Worm (Caenorhabditis elegans) whole organism, dauer: ENCODE measurements around the gene bath-23.

Source experiments
- unc-62 ChIP-seq: sonication (generic microtip); optimal IDR thresholded peaks from 2 replicates; lab custom pipeline; 2017; ENCODE audit warnings: missing biosample characterization, missing genetic modification reagents, missing genetic modification characterization

Gene bath-23

DNA sequence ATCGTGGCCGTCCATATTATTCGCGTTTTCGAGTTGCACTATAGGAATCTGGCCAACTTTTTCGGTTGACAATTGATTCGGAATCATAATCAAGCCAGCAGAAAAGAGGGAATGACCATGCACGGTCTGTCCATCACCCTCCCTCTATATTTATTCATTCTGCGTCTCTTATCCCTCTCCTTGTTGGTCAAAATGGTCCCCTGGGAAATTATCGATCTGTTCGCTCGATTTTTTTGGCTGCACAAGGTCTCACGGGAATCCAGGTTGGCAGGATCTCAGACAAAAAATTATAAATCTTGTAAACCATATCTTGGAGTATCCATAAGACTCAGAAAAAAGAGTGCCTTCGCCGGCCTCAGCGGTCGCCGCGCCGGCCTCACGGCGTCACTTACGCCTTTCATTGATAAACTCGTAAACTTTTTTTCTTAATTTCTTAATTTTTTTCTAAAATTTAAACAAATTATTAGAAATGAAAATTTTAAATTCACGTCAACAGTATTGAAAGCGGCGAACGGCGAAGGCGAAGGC, 43.3 kb downstream of the bath-23 start, which contains the start of the genes F18A12.7 and F18A12.2:
Gene F18A12.7 (minus strand): TSS at position 101 of the 528 bp plus-strand sequence.
Gene F18A12.2 (plus strand): TSS at position 478 of the 528 bp plus-strand sequence.
- TF ChIP-seq unc-62 (GFP tag; lab: Kevin White, UChicago): no peak

DNA sequence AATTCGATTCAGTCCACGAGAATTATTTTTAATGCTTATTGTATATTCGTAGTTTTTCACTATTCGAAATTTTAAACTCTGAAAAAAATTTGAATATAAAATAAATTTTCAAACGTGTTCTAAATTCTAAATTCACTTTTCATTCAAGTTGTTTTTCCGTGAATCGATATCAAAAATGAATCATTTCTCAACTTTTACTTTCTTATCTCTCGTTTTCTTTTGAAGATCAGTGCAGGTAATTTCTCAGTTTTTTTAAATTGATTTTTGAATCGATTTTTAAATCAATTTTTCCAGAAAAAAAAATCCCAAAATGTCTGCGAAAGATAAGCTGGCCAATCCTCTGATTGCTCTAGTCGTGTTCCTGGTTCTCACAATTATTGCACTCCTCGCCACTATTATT, 45.4 kb downstream of the bath-23 start, which contains the start of gene nep-6:
Gene nep-6 (plus strand): TSS at position 301 of the 400 bp plus-strand sequence.
- TF ChIP-seq unc-62 (GFP tag; lab: Kevin White, UChicago): no peak
